Fruit fly (Drosophila melanogaster) whole organism, prepupa: Measurements from ENCODE around the gene CG4896.

Source experiments
- CG11294 ChIP-seq: fragments of 200-800 bp; sonication (Bioruptor generic); IDR thresholded peaks from 2 replicates; pipeline ENCODE4 v1.3.6; 2022; ENCODE audit warnings: missing biosample characterization, missing genetic modification characterization
- CG11762 ChIP-seq: fragments of 200-800 bp; sonication (Bioruptor generic); optimal IDR thresholded peaks from 3 replicates; lab custom pipeline; 2016; ENCODE audit warnings: missing biosample characterization, missing genetic modification characterization; ENCODE audit not compliant: insufficient read depth
- CG11902 ChIP-seq: fragments of 200-800 bp; sonication (Bioruptor generic); optimal IDR thresholded peaks from 3 replicates; lab custom pipeline; 2016; ENCODE audit warnings: missing biosample characterization, missing genetic modification characterization
- CG15336 ChIP-seq: fragments of 200-800 bp; sonication (Bioruptor generic); IDR thresholded peaks from 2 replicates; pipeline ENCODE4 v1.3.6; 2022; ENCODE audit warnings: missing biosample characterization, missing genetic modification characterization
- CG16779 ChIP-seq: fragments of 200-800 bp; sonication (Bioruptor generic); optimal IDR thresholded peaks from 3 replicates; lab custom pipeline; 2017; ENCODE audit warnings: missing biosample characterization, mild to moderate bottlenecking, missing genetic modification characterization
- CG32006 ChIP-seq: fragments of 200-800 bp; sonication (Bioruptor generic); optimal IDR thresholded peaks from 3 replicates; lab custom pipeline; 2017; ENCODE audit warnings: missing biosample characterization, mild to moderate bottlenecking, missing genetic modification characterization
- CG34406 ChIP-seq: fragments of 200-800 bp; sonication (Bioruptor generic); optimal IDR thresholded peaks from 3 replicates; lab custom pipeline; 2016; ENCODE audit warnings: missing biosample characterization, missing genetic modification characterization
- CG3919 ChIP-seq: fragments of 200-800 bp; sonication (Bioruptor generic); optimal IDR thresholded peaks from 3 replicates; lab custom pipeline; 2016; ENCODE audit warnings: missing biosample characterization, missing genetic modification characterization
- CG6163 ChIP-seq: fragments of 200-800 bp; sonication (Bioruptor generic); IDR thresholded peaks from 3 replicates; pipeline ENCODE4 v1.3.6; 2022; ENCODE audit warnings: missing biosample characterization, missing genetic modification characterization
- CG6792 ChIP-seq: fragments of 200-800 bp; sonication (Bioruptor generic); optimal IDR thresholded peaks from 3 replicates; lab custom pipeline; 2016; ENCODE audit warnings: missing biosample characterization, missing genetic modification characterization
- CG6808 ChIP-seq: fragments of 200-800 bp; sonication (Bioruptor generic); optimal IDR thresholded peaks from 3 replicates; lab custom pipeline; 2017; ENCODE audit warnings: missing biosample characterization, missing genetic modification characterization, mild to moderate bottlenecking, moderate library complexity, missing genetic modification reagents
- CG7368 ChIP-seq: fragments of 200-800 bp; sonication (Bioruptor generic); optimal IDR thresholded peaks from 3 replicates; lab custom pipeline; 2016; ENCODE audit warnings: missing biosample characterization, missing genetic modification characterization
- CG8119 ChIP-seq: fragments of 200-800 bp; sonication (Bioruptor generic); IDR thresholded peaks from 3 replicates; pipeline ENCODE4 v1.3.6; 2022; ENCODE audit warnings: missing biosample characterization, missing genetic modification characterization
- CG8632 ChIP-seq: fragments of 200-800 bp; sonication (Bioruptor generic); optimal IDR thresholded peaks from 3 replicates; lab custom pipeline; 2016; ENCODE audit warnings: missing biosample characterization, missing genetic modification characterization
- CG9139 ChIP-seq: fragments of 200-800 bp; sonication (Bioruptor generic); optimal IDR thresholded peaks from 3 replicates; lab custom pipeline; 2017; ENCODE audit warnings: missing biosample characterization, mild to moderate bottlenecking, missing genetic modification characterization
- Eip75B ChIP-seq: fragments of 200-800 bp; sonication (Bioruptor generic); optimal IDR thresholded peaks from 3 replicates; lab custom pipeline; 2016; ENCODE audit warnings: missing biosample characterization, missing genetic modification characterization
- Eip78C ChIP-seq: fragments of 200-800 bp; sonication (Bioruptor generic); peaks from one replicate; lab custom pipeline; 2016; ENCODE audit warnings: missing biosample characterization, missing genetic modification characterization
- Eip93F ChIP-seq: fragments of 200-800 bp; sonication (Bioruptor generic); optimal IDR thresholded peaks from 2 replicates; lab custom pipeline; 2016; ENCODE audit warnings: missing biosample characterization, mild to moderate bottlenecking, missing genetic modification characterization
- Hr39 ChIP-seq: fragments of 200-800 bp; sonication (Bioruptor generic); optimal IDR thresholded peaks from 2 replicates; lab custom pipeline; 2016; ENCODE audit warnings: missing biosample characterization, missing genetic modification characterization
- Hr4 ChIP-seq: fragments of 200-800 bp; sonication (Bioruptor generic); optimal IDR thresholded peaks from 3 replicates; lab custom pipeline; 2016; ENCODE audit warnings: missing biosample characterization, missing genetic modification characterization
- Smox ChIP-seq: fragments of 200-800 bp; sonication (Bioruptor generic); optimal IDR thresholded peaks from 3 replicates; lab custom pipeline; 2016; ENCODE audit warnings: missing biosample characterization, missing genetic modification characterization
- Sox15 ChIP-seq: fragments of 200-800 bp; sonication (Bioruptor generic); optimal IDR thresholded peaks from 3 replicates; lab custom pipeline; 2016; ENCODE audit warnings: missing biosample characterization, missing genetic modification characterization
- acj6 ChIP-seq: fragments of 200-800 bp; sonication (Bioruptor generic); optimal IDR thresholded peaks from 3 replicates; lab custom pipeline; 2016; ENCODE audit warnings: missing biosample characterization, missing genetic modification characterization
- dsx ChIP-seq: fragments of 200-800 bp; optimal IDR thresholded peaks from 3 replicates; lab custom pipeline; 2019; ENCODE audit warnings: missing biosample characterization, mild to moderate bottlenecking, missing genetic modification characterization, moderate library complexity; ENCODE audit not compliant: poor library complexity, severe bottlenecking
- eg ChIP-seq: fragments of 200-800 bp; sonication (Bioruptor generic); IDR thresholded peaks from 3 replicates; pipeline ENCODE4 v1.3.6; 2022; ENCODE audit warnings: missing biosample characterization, missing genetic modification characterization
- esn ChIP-seq: fragments of 200-800 bp; sonication (Bioruptor generic); optimal IDR thresholded peaks from 2 replicates; lab custom pipeline; 2016; ENCODE audit warnings: missing biosample characterization, mild to moderate bottlenecking, missing genetic modification characterization, moderate library complexity
- fd85E ChIP-seq: fragments of 200-800 bp; sonication (Bioruptor generic); optimal IDR thresholded peaks from 3 replicates; lab custom pipeline; 2016; ENCODE audit warnings: missing biosample characterization, missing genetic modification characterization
- fkh ChIP-seq: fragments of 200-800 bp; sonication (Bioruptor generic); optimal IDR thresholded peaks from 3 replicates; lab custom pipeline; 2017; ENCODE audit warnings: missing biosample characterization, mild to moderate bottlenecking, missing genetic modification characterization, moderate library complexity
- lz ChIP-seq: fragments of 200-800 bp; sonication (Bioruptor generic); optimal IDR thresholded peaks from 3 replicates; lab custom pipeline; 2016; ENCODE audit warnings: missing biosample characterization, missing genetic modification characterization
- net ChIP-seq: fragments of 200-800 bp; sonication (Bioruptor generic); optimal IDR thresholded peaks from 3 replicates; lab custom pipeline; 2016; ENCODE audit warnings: missing biosample characterization, missing genetic modification characterization
- salr ChIP-seq, 2 experiments: fragments of 200-800 bp; sonication (Bioruptor generic); optimal IDR thresholded peaks; 3 replicates each; lab custom pipeline; 2016 to 2018; ENCODE audit warnings: missing biosample characterization in 2 of 2, missing genetic modification characterization in 2 of 2, mild to moderate bottlenecking in 1 of 2
- spab ChIP-seq: fragments of 200-800 bp; sonication (Bioruptor generic); optimal IDR thresholded peaks from 2 replicates; lab custom pipeline; 2017; ENCODE audit warnings: missing biosample characterization, mild to moderate bottlenecking, missing genetic modification characterization, missing genetic modification reagents
- ss ChIP-seq, 2 experiments: fragments of 200-800 bp; sonication (Bioruptor generic); optimal IDR thresholded peaks; 2 replicates in 1 of 2; 3 replicates in 1 of 2; lab custom pipeline; 2017 to 2018; ENCODE audit warnings: mild to moderate bottlenecking in 2 of 2, missing biosample characterization in 2 of 2, missing genetic modification characterization in 2 of 2, moderate library complexity in 1 of 2
- svp ChIP-seq: fragments of 200-800 bp; sonication (Bioruptor generic); peaks from one replicate; lab custom pipeline; 2016; ENCODE audit warnings: missing biosample characterization, missing genetic modification characterization
- topi ChIP-seq: fragments of 200-800 bp; sonication (Bioruptor generic); optimal IDR thresholded peaks from 3 replicates; lab custom pipeline; 2016; ENCODE audit warnings: missing biosample characterization, missing genetic modification characterization

The CG4896 gene

DNA sequence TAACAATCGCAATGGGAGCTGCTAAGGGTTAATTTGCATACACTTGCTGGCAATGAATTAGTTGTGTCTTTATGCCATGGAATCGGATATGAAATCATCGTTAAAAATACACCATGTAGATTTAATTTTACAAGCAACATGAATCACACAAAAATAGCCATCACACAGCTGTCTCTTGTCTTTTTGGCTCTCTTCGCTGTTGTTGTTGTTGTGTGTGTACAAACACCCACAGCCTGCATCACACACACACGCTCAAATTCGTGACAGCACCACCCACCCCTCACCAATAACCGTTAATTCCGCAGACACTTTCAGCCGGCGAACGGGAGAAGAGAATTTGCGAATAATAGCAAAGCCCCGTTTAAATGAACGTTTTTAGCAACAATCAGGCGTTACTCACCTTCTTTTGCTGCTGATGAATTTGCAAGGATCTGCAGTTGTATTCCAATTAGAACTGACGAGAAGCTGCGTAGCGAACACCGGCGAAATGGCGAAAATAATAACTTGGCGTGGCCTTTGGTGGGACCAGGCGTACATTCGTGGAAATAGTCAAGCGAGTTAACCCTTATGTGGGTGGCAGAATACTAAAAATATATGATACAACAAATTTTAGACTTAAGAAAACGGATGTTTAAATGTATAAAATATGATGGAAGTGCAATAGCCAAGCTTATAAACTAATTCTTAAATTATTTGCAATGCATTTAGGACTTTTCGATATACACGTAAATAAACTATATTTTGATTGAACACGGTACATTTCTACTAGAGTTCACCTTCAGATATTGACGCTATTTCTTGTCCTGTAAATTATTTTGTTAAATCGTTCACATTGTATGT is 19.6 kb upstream of the CG4896 start, which contains the start of gene capt (continued):
- TF ChIP-seq CG8119 (0 out of 3 replicates have a peak, but pooled peaks have one; percentile 49), Sox15 (GFP tag; lab: Kevin White, UChicago) (peak; percentile 8), Hr39 (GFP tag; lab: Kevin White, UChicago) (peak; percentile 66), CG11902 (GFP tag; lab: Kevin White, UChicago) (peak; percentile 7), lz (GFP tag; lab: Kevin White, UChicago) (peak; percentile 59), esn (peak; percentile 30), CG7368 (GFP tag; lab: Kevin White, UChicago) (no peak), Smox (no peak), spab (GFP tag; lab: Kevin White, UChicago) (no peak), ss (GFP tag; optimal IDR thresholded peaks at IDR 0.05; lab: Kevin White, UChicago) (peak; percentile 33 to 50), dsx (GFP tag; lab: Kevin White, UChicago) (no peak), salr (GFP tag; optimal IDR thresholded peaks at IDR 0.05; lab: Kevin White, UChicago) (no peak), CG11294 (GFP tag; lab: Robert Waterston, UW) (no peak), CG6808 (GFP tag; lab: Kevin White, UChicago) (peak; percentile 7), topi (peak; percentile 27), Hr4 (GFP tag; lab: Kevin White, UChicago) (no peak), net (GFP tag; lab: Kevin White, UChicago) (no peak), CG15336 (peak; percentile 37; the same call in 1 of the 2 replicates), CG6792 (GFP tag; lab: Kevin White, UChicago) (no peak), fkh (GFP tag; lab: Kevin White, UChicago) (peak; percentile 30), CG11762 (no peak), CG34406 (GFP tag; lab: Kevin White, UChicago) (peak; percentile 27), acj6 (no peak), CG3919 (GFP tag; lab: Kevin White, UChicago) (no peak), CG9139 (no peak), fd85E (GFP tag; lab: Kevin White, UChicago) (no peak)

DNA sequence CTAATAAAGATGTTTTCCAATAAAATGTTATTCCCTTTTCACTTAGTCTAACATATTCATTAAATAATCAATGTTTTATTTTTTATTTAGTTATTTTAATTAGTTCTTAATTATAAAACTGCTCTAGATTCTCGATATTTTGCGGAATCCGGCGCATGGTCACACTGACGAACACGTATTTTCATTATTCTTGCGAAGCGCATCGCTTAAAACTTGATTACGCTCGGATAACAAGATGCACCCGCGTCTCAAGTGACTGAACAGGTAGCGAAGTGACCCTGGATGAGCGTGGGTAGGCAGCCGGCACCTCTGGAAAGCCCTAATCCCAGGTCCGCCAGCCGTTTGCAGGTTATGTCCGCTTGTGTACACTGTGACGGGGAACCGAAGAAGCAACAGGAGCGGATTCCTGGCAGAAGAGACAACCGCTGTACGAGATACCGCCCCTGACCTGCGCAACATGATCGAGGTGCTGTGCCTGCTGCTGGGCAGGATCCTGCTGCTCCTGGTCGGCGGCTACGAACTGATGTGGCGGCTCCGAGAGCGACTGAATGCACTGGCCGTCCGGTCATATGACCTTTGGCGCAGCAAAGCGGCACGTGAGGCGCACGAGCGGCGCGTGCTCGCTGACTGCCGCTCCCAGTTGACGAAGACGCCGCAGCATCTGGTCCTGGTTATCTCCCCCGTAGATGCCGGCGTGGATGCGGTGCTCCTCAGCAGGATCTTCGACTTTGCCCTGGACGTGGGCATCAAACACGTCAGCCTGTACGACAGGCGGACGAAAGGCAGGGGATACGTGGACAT is 18.8 kb upstream of the CG4896 start, which contains the start of gene Tango14:
TSS of gene Tango14 (plus strand) at position 143 of the 801 bp plus-strand sequence.
- no peak for TF ChIP-seq Eip75B (GFP tag; lab: Kevin White, UChicago)
- no peak for TF ChIP-seq Eip78C
- peak; percentile 35; the same call in 1 of the 3 replicates for TF ChIP-seq eg (GFP tag; lab: Robert Waterston, UW)
- no peak for TF ChIP-seq CG8632
- no peak for TF ChIP-seq CG32006 (GFP tag; lab: Kevin White, UChicago)
- no peak for TF ChIP-seq CG16779
- TF ChIP-seq svp, result peak; percentile 35

DNA sequence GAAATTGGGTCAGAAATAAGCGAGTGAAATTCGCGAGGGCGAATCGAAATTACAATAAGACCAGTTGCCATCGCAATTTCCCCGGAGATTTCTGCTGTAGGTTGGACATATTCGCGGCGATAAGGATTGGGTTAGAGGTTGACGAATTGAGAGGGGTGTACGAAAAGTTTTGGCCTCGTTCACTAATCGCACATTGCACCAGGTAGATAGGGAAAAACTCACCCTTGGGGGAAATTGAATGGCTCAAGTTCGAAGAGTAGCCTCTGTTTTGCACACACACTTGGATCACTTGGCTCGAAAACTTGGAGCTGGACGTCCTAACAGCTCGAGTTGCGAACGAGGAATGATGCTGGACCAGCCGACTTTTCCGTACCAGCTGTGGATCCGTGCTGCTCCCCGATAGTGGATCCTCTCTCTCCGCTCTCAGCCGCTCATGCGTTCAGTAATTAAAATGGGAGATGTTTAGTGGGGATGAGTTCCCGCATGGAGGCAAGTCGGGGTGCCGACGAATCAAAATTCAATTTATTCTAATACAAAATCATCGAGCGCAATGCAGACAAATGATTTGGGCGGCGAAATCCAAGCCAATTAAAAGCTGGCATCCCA is 13.8 kb upstream of the CG4896 start, which contains the start of gene CG5080:
TSS of gene CG5080 (minus strand) at position 349 of the 606 bp plus-strand sequence.
- TF ChIP-seq Eip78C, result peak; percentile 60
- peak; percentile 100 for TF ChIP-seq svp
- no peak for TF ChIP-seq CG8632
- TF ChIP-seq CG6163 (GFP tag; lab: Robert Waterston, UW), result no peak
- TF ChIP-seq CG16779, result no peak
- TF ChIP-seq CG32006 (GFP tag; lab: Kevin White, UChicago), result no peak
- no peak for TF ChIP-seq acj6
- TF ChIP-seq Eip93F (GFP tag; lab: Kevin White, UChicago), result no peak
- TF ChIP-seq Eip75B (GFP tag; lab: Kevin White, UChicago), result peak; percentile 14
